Fruit fly (Drosophila melanogaster) whole organism, embryonic: ENCODE results near the gene Hsp22.
A peak's percentile ranks its signal among the peaks of the same experiment; 100 is the strongest.

Experiments
- Antp ChIP-seq: fragments of 200-800 bp; sonication (Bioruptor generic); optimal IDR thresholded peaks from 3 replicates; lab custom pipeline; 2016; ENCODE audit warnings: missing biosample characterization, missing genetic modification characterization
- B-H2 ChIP-seq: fragments of 200-800 bp; sonication (Bioruptor generic); optimal IDR thresholded peaks from 2 replicates; lab custom pipeline; 2018; ENCODE audit warnings: missing biosample characterization, mild to moderate bottlenecking, missing genetic modification characterization
- Bgb ChIP-seq: fragments of 200-800 bp; sonication (Bioruptor generic); IDR thresholded peaks from 2 replicates; pipeline ENCODE4 v1.3.6; 2022; ENCODE audit warnings: missing biosample characterization, missing genetic modification characterization; ENCODE audit not compliant: partially characterized antibody
- Bteb2 ChIP-seq: fragments of 200-800 bp; sonication (Bioruptor generic); optimal IDR thresholded peaks from 2 replicates; lab custom pipeline; 2016; ENCODE audit warnings: missing biosample characterization, missing genetic modification characterization
- CG1024 ChIP-seq: fragments of 200-800 bp; sonication (Bioruptor generic); IDR thresholded peaks from 2 replicates; pipeline ENCODE4 v1.3.6; 2022; ENCODE audit warnings: missing biosample characterization, missing genetic modification characterization
- CG12769 ChIP-seq: fragments of 200-800 bp; sonication (Bioruptor generic); optimal IDR thresholded peaks from 2 replicates; lab custom pipeline; 2019; ENCODE audit warnings: missing biosample characterization, mild to moderate bottlenecking, missing genetic modification characterization, moderate library complexity
- CG15514 ChIP-seq: fragments of 200-800 bp; sonication (Bioruptor generic); optimal IDR thresholded peaks from 3 replicates; lab custom pipeline; 2017; ENCODE audit warnings: missing biosample characterization, missing genetic modification characterization, mild to moderate bottlenecking, moderate library complexity, missing genetic modification reagents
- CG1647 ChIP-seq: fragments of 200-800 bp; sonication (Bioruptor generic); optimal IDR thresholded peaks from 3 replicates; lab custom pipeline; 2016; ENCODE audit warnings: missing biosample characterization, missing genetic modification characterization
- CG16863 ChIP-seq: fragments of 200-800 bp; sonication (Bioruptor generic); optimal IDR thresholded peaks from 3 replicates; lab custom pipeline; 2016; ENCODE audit warnings: missing biosample characterization, missing genetic modification characterization
- CG17186 ChIP-seq: fragments of 200-800 bp; sonication (Bioruptor generic); optimal IDR thresholded peaks from 3 replicates; lab custom pipeline; 2017; ENCODE audit warnings: missing biosample characterization, missing genetic modification reagents, missing genetic modification characterization
- CG17328 ChIP-seq: fragments of 200-800 bp; sonication (Bioruptor generic); IDR thresholded peaks from 2 replicates; pipeline ENCODE4 v1.3.6; 2022; ENCODE audit warnings: missing biosample characterization, missing genetic modification characterization
- CG17612 ChIP-seq: fragments of 200-800 bp; sonication (Bioruptor generic); IDR thresholded peaks from 2 replicates; pipeline ENCODE4 v1.3.6; 2022; ENCODE audit warnings: missing biosample characterization, missing genetic modification characterization
- CG18262 ChIP-seq: fragments of 200-800 bp; optimal IDR thresholded peaks from 3 replicates; lab custom pipeline; 2019; ENCODE audit warnings: missing biosample characterization, mild to moderate bottlenecking, missing genetic modification characterization, moderate library complexity
- CG18476 ChIP-seq: fragments of 200-800 bp; sonication (Bioruptor generic); optimal IDR thresholded peaks from 2 replicates; lab custom pipeline; 2016; ENCODE audit warnings: missing biosample characterization, mild to moderate bottlenecking, missing genetic modification characterization
- CG30020 ChIP-seq: fragments of 200-800 bp; optimal IDR thresholded peaks from 2 replicates; lab custom pipeline; 2019; ENCODE audit warnings: missing biosample characterization, mild to moderate bottlenecking, missing genetic modification characterization, moderate library complexity
- CG3163 ChIP-seq: fragments of 200-800 bp; sonication (Bioruptor generic); optimal IDR thresholded peaks from 3 replicates; lab custom pipeline; 2016; ENCODE audit warnings: missing biosample characterization, missing genetic modification characterization
- CG4707 ChIP-seq: fragments of 200-800 bp; sonication (Bioruptor generic); optimal IDR thresholded peaks from 2 replicates; lab custom pipeline; 2018; ENCODE audit warnings: missing biosample characterization, mild to moderate bottlenecking, missing genetic modification characterization, moderate library complexity
- CG7786 ChIP-seq: fragments of 200-800 bp; sonication (Bioruptor generic); optimal IDR thresholded peaks from 2 replicates; lab custom pipeline; 2016; ENCODE audit warnings: missing biosample characterization, missing genetic modification characterization
- CG9817 ChIP-seq: fragments of 200-800 bp; sonication (Bioruptor generic); optimal IDR thresholded peaks from 2 replicates; lab custom pipeline; 2018; ENCODE audit warnings: missing biosample characterization, mild to moderate bottlenecking, missing genetic modification characterization, moderate library complexity
- Dip2 ChIP-seq: fragments of 200-800 bp; sonication (Bioruptor generic); IDR thresholded peaks from 2 replicates; pipeline ENCODE4 v1.3.6; 2022; ENCODE audit warnings: missing biosample characterization, missing genetic modification characterization
- Fer3 ChIP-seq: fragments of 200-800 bp; sonication (Bioruptor generic); optimal IDR thresholded peaks from 2 replicates; lab custom pipeline; 2018; ENCODE audit warnings: missing biosample characterization, mild to moderate bottlenecking, missing genetic modification characterization, moderate library complexity
- HLH4C ChIP-seq: fragments of 200-800 bp; sonication (Bioruptor generic); IDR thresholded peaks from 3 replicates; pipeline ENCODE4 v1.3.6; 2022; ENCODE audit warnings: missing biosample characterization, missing genetic modification characterization; ENCODE audit not compliant: partially characterized antibody
- HmgD ChIP-seq: fragments of 200-800 bp; sonication (Bioruptor generic); optimal IDR thresholded peaks from 3 replicates; lab custom pipeline; 2016; ENCODE audit warnings: missing biosample characterization, missing genetic modification characterization
- Lpt ChIP-seq: fragments of >200 bp; optimal IDR thresholded peaks from 2 replicates; lab custom pipeline; 2018; ENCODE audit warnings: missing biosample characterization, missing genetic modification characterization
- Mad ChIP-seq: fragments of 200-800 bp; sonication (Bioruptor generic); optimal IDR thresholded peaks from 2 replicates; lab custom pipeline; 2016; ENCODE audit warnings: missing biosample characterization, missing genetic modification characterization
- Mrtf ChIP-seq: fragments of 200-800 bp; sonication (Bioruptor generic); IDR thresholded peaks from 3 replicates; pipeline ENCODE4 v1.3.6; 2022; ENCODE audit warnings: missing biosample characterization, missing genetic modification characterization
- Neu2 ChIP-seq: fragments of 200-800 bp; sonication (Bioruptor generic); optimal IDR thresholded peaks from 3 replicates; lab custom pipeline; 2016; ENCODE audit warnings: missing biosample characterization, missing genetic modification characterization, borderline replicate concordance
- Nf-YA ChIP-seq: fragments of 200-800 bp; sonication (Bioruptor generic); IDR thresholded peaks from 2 replicates; pipeline ENCODE4 v1.3.6; 2022; ENCODE audit warnings: missing biosample characterization, missing genetic modification characterization
- Opbp ChIP-seq: fragments of 200-800 bp; sonication (Bioruptor generic); IDR thresholded peaks from 3 replicates; pipeline ENCODE4 v1.3.6; 2022; ENCODE audit warnings: missing biosample characterization, missing genetic modification characterization; ENCODE audit not compliant: partially characterized antibody
- Ravus ChIP-seq: fragments of 200-800 bp; sonication (Bioruptor generic); IDR thresholded peaks from 2 replicates; pipeline ENCODE4 v1.3.6; 2022; ENCODE audit warnings: missing biosample characterization, missing genetic modification characterization
- Sin3A ChIP-seq: fragments of >200 bp; optimal IDR thresholded peaks from 2 replicates; lab custom pipeline; 2018
- Taf1 ChIP-seq: fragments of 200-800 bp; sonication (Bioruptor generic); IDR thresholded peaks from 2 replicates; pipeline ENCODE4 v1.3.6; 2022; ENCODE audit warnings: missing biosample characterization, missing genetic modification characterization
- bigmax ChIP-seq: fragments of 200-800 bp; sonication (Bioruptor generic); optimal IDR thresholded peaks from 2 replicates; lab custom pipeline; 2018; ENCODE audit warnings: missing biosample characterization, mild to moderate bottlenecking, missing genetic modification characterization
- cg ChIP-seq: fragments of 200-800 bp; sonication (Bioruptor generic); optimal IDR thresholded peaks from 3 replicates; lab custom pipeline; 2019; ENCODE audit warnings: missing biosample characterization, mild to moderate bottlenecking, missing genetic modification characterization, moderate library complexity
- croc ChIP-seq: fragments of 200-800 bp; sonication (Bioruptor generic); conservative IDR thresholded peaks from 3 replicates; pipeline ENCODE4 v1.3.6; 2022; ENCODE audit warnings: missing biosample characterization, missing genetic modification characterization
- cwo ChIP-seq: fragments of 200-800 bp; sonication (Bioruptor generic); optimal IDR thresholded peaks from 3 replicates; lab custom pipeline; 2017; ENCODE audit warnings: missing biosample characterization, missing genetic modification characterization, mild to moderate bottlenecking, moderate library complexity, missing genetic modification reagents
- dan ChIP-seq: fragments of 200-800 bp; sonication (Bioruptor generic); IDR thresholded peaks from 2 replicates; pipeline ENCODE4 v1.3.6; 2022; ENCODE audit warnings: missing biosample characterization, missing genetic modification characterization
- dimm ChIP-seq: fragments of 200-800 bp; sonication (Bioruptor generic); IDR thresholded peaks from 2 replicates; pipeline ENCODE4 v1.3.6; 2022; ENCODE audit warnings: missing biosample characterization, missing genetic modification characterization
- dmrt99B ChIP-seq: fragments of 200-800 bp; sonication (Bioruptor generic); optimal IDR thresholded peaks from 2 replicates; lab custom pipeline; 2018; ENCODE audit warnings: missing biosample characterization, mild to moderate bottlenecking, missing genetic modification characterization, moderate library complexity
- ftz-f1 ChIP-seq: fragments of 200-800 bp; sonication (Bioruptor generic); optimal IDR thresholded peaks from 2 replicates; lab custom pipeline; 2016; ENCODE audit warnings: missing biosample characterization, missing genetic modification characterization
- gce ChIP-seq: fragments of 200-800 bp; sonication (Bioruptor generic); IDR thresholded peaks from 3 replicates; pipeline ENCODE4 v1.3.6; 2022; ENCODE audit warnings: missing biosample characterization, missing genetic modification characterization
- ind ChIP-seq: fragments of 200-800 bp; sonication (Bioruptor generic); optimal IDR thresholded peaks from 3 replicates; lab custom pipeline; 2016; ENCODE audit warnings: missing biosample characterization, missing genetic modification characterization
- klu ChIP-seq: fragments of 200-800 bp; sonication (Bioruptor generic); IDR thresholded peaks from 2 replicates; pipeline ENCODE4 v1.3.6; 2022; ENCODE audit warnings: missing biosample characterization, missing genetic modification characterization
- kni ChIP-seq: fragments of 200-800 bp; sonication (Bioruptor generic); optimal IDR thresholded peaks from 3 replicates; lab custom pipeline; 2017; ENCODE audit warnings: mild to moderate bottlenecking, missing biosample characterization, missing genetic modification reagents, missing genetic modification characterization
- mirr ChIP-seq: fragments of 200-800 bp; sonication (Bioruptor generic); optimal IDR thresholded peaks from 3 replicates; lab custom pipeline; 2018; ENCODE audit warnings: missing biosample characterization, mild to moderate bottlenecking, missing genetic modification characterization
- nerfin-1 ChIP-seq: fragments of 200-800 bp; sonication (Bioruptor generic); optimal IDR thresholded peaks from 3 replicates; lab custom pipeline; 2019; ENCODE audit warnings: missing biosample characterization, mild to moderate bottlenecking, missing genetic modification characterization, moderate library complexity
- nmo ChIP-seq: fragments of 200-800 bp; sonication (Bioruptor generic); optimal IDR thresholded peaks from 2 replicates; lab custom pipeline; 2018; ENCODE audit warnings: missing biosample characterization, mild to moderate bottlenecking, missing genetic modification characterization, moderate library complexity
- oc ChIP-seq: fragments of 200-800 bp; sonication (Bioruptor generic); optimal IDR thresholded peaks from 2 replicates; lab custom pipeline; 2018; ENCODE audit warnings: missing biosample characterization, mild to moderate bottlenecking, missing genetic modification characterization, moderate library complexity
- onecut ChIP-seq: fragments of 200-800 bp; sonication (Bioruptor generic); IDR thresholded peaks from 2 replicates; pipeline ENCODE4 v1.3.6; 2022; ENCODE audit warnings: missing biosample characterization, missing genetic modification characterization
- pnt ChIP-seq: fragments of 200-800 bp; sonication (Bioruptor generic); optimal IDR thresholded peaks from 3 replicates; lab custom pipeline; 2016; ENCODE audit warnings: missing biosample characterization, missing genetic modification characterization
- slbo ChIP-seq: fragments of 200-800 bp; sonication (Bioruptor generic); IDR thresholded peaks from 2 replicates; pipeline ENCODE4 v1.3.6; 2022; ENCODE audit warnings: missing biosample characterization, missing genetic modification characterization
- unc-4 ChIP-seq: fragments of 200-800 bp; sonication (Bioruptor generic); IDR thresholded peaks from 2 replicates; pipeline ENCODE4 v1.3.6; 2022; ENCODE audit warnings: missing biosample characterization, missing genetic modification characterization; ENCODE audit not compliant: partially characterized antibody
- wor ChIP-seq: fragments of 200-800 bp; sonication (Bioruptor generic); IDR thresholded peaks from 2 replicates; pipeline ENCODE4 v1.3.6; 2022; ENCODE audit warnings: missing biosample characterization, missing genetic modification characterization

Gene Hsp22

DNA sequence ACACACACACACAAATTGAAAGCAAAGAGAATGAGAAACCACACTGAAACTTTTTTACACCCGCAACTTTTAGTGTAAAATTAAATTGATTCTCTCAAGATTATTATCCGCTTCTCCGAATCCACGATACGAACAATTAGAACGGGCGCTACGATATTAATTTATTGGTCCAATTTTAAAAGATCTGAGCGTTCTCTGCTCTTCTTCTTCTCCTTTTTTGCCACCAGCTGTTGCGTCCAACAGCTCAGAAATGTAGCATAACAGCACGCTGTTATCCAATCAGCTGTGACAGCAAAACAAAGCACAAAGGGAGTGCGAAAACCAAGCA, 14.1 kb upstream of the Hsp22 start, which contains the start of the genes UGP and Svip (continued):
- TF ChIP-seq dimm (GFP tag; lab: Robert Waterston, UW) (no peak), CG17186 (GFP tag; lab: Kevin White, UChicago) (peak; percentile 99), CG30020 (tag; lab: Kevin White, UChicago) (no peak), nmo (GFP tag; lab: Kevin White, UChicago) (no peak), cwo (GFP tag; lab: Kevin White, UChicago) (no peak), CG18262 (tag; lab: Kevin White, UChicago) (no peak), CG17612 (GFP tag; lab: Robert Waterston, UW) (no peak), CG3163 (GFP tag; lab: Kevin White, UChicago) (no peak), Ravus (GFP tag; lab: Robert Waterston, UW) (no peak), Sin3A (lab: Kevin White, UChicago) (no peak), wor (GFP tag; lab: Robert Waterston, UW) (no peak), CG18476 (no peak), Antp (GFP tag; lab: Kevin White, UChicago) (no peak), Dip2 (GFP tag; lab: Robert Waterston, UW) (no peak), onecut (GFP tag; lab: Robert Waterston, UW) (no peak), bigmax (GFP tag; lab: Kevin White, UChicago) (no peak), CG15514 (GFP tag; lab: Kevin White, UChicago) (peak; percentile 39), slbo (peak; percentile 24; the same call in 1 of the 2 replicates), CG16863 (no peak), HmgD (GFP tag; lab: Kevin White, UChicago) (no peak), CG1024 (GFP tag; lab: Robert Waterston, UW) (no peak), Opbp (no peak), ftz-f1 (GFP tag; lab: Kevin White, UChicago) (no peak), mirr (GFP tag; lab: Kevin White, UChicago) (no peak), klu (no peak), B-H2 (GFP tag; lab: Kevin White, UChicago) (no peak), CG9817 (tag; lab: Kevin White, UChicago) (no peak), kni (GFP tag; lab: Kevin White, UChicago) (no peak), Fer3 (tag; lab: Kevin White, UChicago) (peak; percentile 13), dan (no peak), dmrt99B (no peak), gce (GFP tag; lab: Robert Waterston, UW) (no peak), cg (GFP tag; lab: Kevin White, UChicago) (peak; percentile 70), unc-4 (GFP tag; lab: Robert Waterston, UW) (0 out of 2 replicates have a peak, but pooled peaks have one; percentile 18), croc (no peak), Mad (no peak), ind (no peak), Lpt (no peak), CG4707 (no peak), Nf-YA (GFP tag; lab: Robert Waterston, UW) (no peak), pnt (GFP tag; lab: Kevin White, UChicago) (no peak), Bteb2 (peak; percentile 10), oc (tag; lab: Kevin White, UChicago) (no peak), Neu2 (GFP tag; lab: Kevin White, UChicago) (no peak), CG1647 (no peak), CG7786 (GFP tag; lab: Kevin White, UChicago) (no peak), Bgb (no peak), Taf1 (no peak), CG12769 (tag; lab: Kevin White, UChicago) (peak; percentile 27), Mrtf (GFP tag; lab: Robert Waterston, UW) (no peak), CG17328 (GFP tag; lab: Robert Waterston, UW) (no peak), nerfin-1 (tag; lab: Kevin White, UChicago) (no peak), HLH4C (GFP tag; lab: Robert Waterston, UW) (no peak)
